Fruit fly (Drosophila melanogaster) whole organism, embryonic: ENCODE data around the gene zuc.

Experiments
- Atf3 ChIP-seq: fragments of 200-800 bp; sonication (Bioruptor generic); optimal IDR thresholded peaks from 3 replicates; lab custom pipeline; 2016; ENCODE audit warnings: missing biosample characterization, missing genetic modification characterization
- Bteb2 ChIP-seq: fragments of 200-800 bp; sonication (Bioruptor generic); optimal IDR thresholded peaks from 2 replicates; lab custom pipeline; 2016; ENCODE audit warnings: missing biosample characterization, missing genetic modification characterization
- CG10366 ChIP-seq: fragments of 200-800 bp; sonication (Bioruptor generic); IDR thresholded peaks from 2 replicates; pipeline ENCODE4 v1.3.6; 2022; ENCODE audit warnings: missing biosample characterization, missing genetic modification characterization
- CG11085 ChIP-seq: fragments of 200-800 bp; sonication (Bioruptor generic); IDR thresholded peaks from 2 replicates; pipeline ENCODE4 v1.3.6; 2022; ENCODE audit warnings: missing biosample characterization, missing genetic modification characterization
- CG11093 ChIP-seq: fragments of 200-800 bp; sonication (Bioruptor generic); IDR thresholded peaks from 3 replicates; pipeline ENCODE4 v1.3.6; 2022; ENCODE audit warnings: missing biosample characterization, missing genetic modification characterization
- CG12071 ChIP-seq: fragments of 200-800 bp; sonication (Bioruptor generic); optimal IDR thresholded peaks from 3 replicates; lab custom pipeline; 2018; ENCODE audit warnings: missing biosample characterization, mild to moderate bottlenecking, missing genetic modification characterization
- CG12659 ChIP-seq: fragments of 200-800 bp; sonication (Bioruptor generic); optimal IDR thresholded peaks from 3 replicates; lab custom pipeline; 2017; ENCODE audit warnings: mild to moderate bottlenecking, missing biosample characterization, missing genetic modification reagents, missing genetic modification characterization
- CG12942 ChIP-seq: fragments of 200-800 bp; sonication (Bioruptor generic); optimal IDR thresholded peaks from 3 replicates; lab custom pipeline; 2016; ENCODE audit warnings: missing biosample characterization, missing genetic modification characterization
- CG13894 ChIP-seq: fragments of 200-800 bp; sonication (Bioruptor generic); optimal IDR thresholded peaks from 3 replicates; lab custom pipeline; 2018; ENCODE audit warnings: missing biosample characterization, mild to moderate bottlenecking, missing genetic modification characterization, moderate library complexity
- CG14667 ChIP-seq: fragments of 200-800 bp; sonication (Bioruptor generic); IDR thresholded peaks from 2 replicates; pipeline ENCODE4 v1.3.6; 2022; ENCODE audit warnings: missing biosample characterization, missing genetic modification characterization
- CG14860 ChIP-seq: fragments of 200-800 bp; sonication (Bioruptor generic); IDR thresholded peaks from 3 replicates; pipeline ENCODE4 v1.3.6; 2022; ENCODE audit warnings: missing biosample characterization, missing genetic modification characterization; ENCODE audit not compliant: partially characterized antibody
- CG15479 ChIP-seq: fragments of 200-800 bp; sonication (Bioruptor generic); optimal IDR thresholded peaks from 3 replicates; lab custom pipeline; 2019; ENCODE audit warnings: missing biosample characterization, mild to moderate bottlenecking, missing genetic modification characterization, moderate library complexity
- CG16815 ChIP-seq: fragments of 200-800 bp; sonication (Bioruptor generic); optimal IDR thresholded peaks from 3 replicates; lab custom pipeline; 2017; ENCODE audit warnings: missing biosample characterization, mild to moderate bottlenecking, missing genetic modification characterization
- CG17359 ChIP-seq: fragments of 200-800 bp; sonication (Bioruptor generic); optimal IDR thresholded peaks from 3 replicates; lab custom pipeline; 2018; ENCODE audit warnings: missing biosample characterization, mild to moderate bottlenecking, missing genetic modification characterization, moderate library complexity
- CG18599 ChIP-seq: fragments of 200-800 bp; sonication (Bioruptor generic); optimal IDR thresholded peaks from 3 replicates; lab custom pipeline; 2017; ENCODE audit warnings: missing biosample characterization, missing genetic modification characterization, mild to moderate bottlenecking, moderate library complexity, missing genetic modification reagents
- CG2199 ChIP-seq: fragments of 200-800 bp; sonication (Bioruptor generic); IDR thresholded peaks from 3 replicates; pipeline ENCODE4 v1.3.6; 2022; ENCODE audit warnings: missing biosample characterization, missing genetic modification characterization
- CG3407 ChIP-seq: fragments of 200-800 bp; sonication (Bioruptor generic); optimal IDR thresholded peaks from 2 replicates; lab custom pipeline; 2018; ENCODE audit warnings: missing biosample characterization, mild to moderate bottlenecking, missing genetic modification characterization
- CG8765 ChIP-seq: fragments of 200-800 bp; sonication (Bioruptor generic); IDR thresholded peaks from 2 replicates; pipeline ENCODE4 v1.3.6; 2022; ENCODE audit warnings: missing biosample characterization, missing genetic modification characterization
- CG9932 ChIP-seq: fragments of 200-800 bp; sonication (Bioruptor generic); IDR thresholded peaks from 2 replicates; pipeline ENCODE4 v1.3.6; 2022; ENCODE audit warnings: missing biosample characterization, missing genetic modification characterization
- D19A ChIP-seq: fragments of 200-800 bp; optimal IDR thresholded peaks from 3 replicates; lab custom pipeline; 2019; ENCODE audit warnings: missing biosample characterization, mild to moderate bottlenecking, missing genetic modification characterization, moderate library complexity
- Dbx ChIP-seq: fragments of 200-800 bp; sonication (Bioruptor generic); IDR thresholded peaks from 3 replicates; pipeline ENCODE4 v1.3.6; 2022; ENCODE audit warnings: missing biosample characterization, missing genetic modification characterization
- Dref ChIP-seq: fragments of 200-800 bp; sonication (Bioruptor generic); IDR thresholded peaks from 2 replicates; pipeline ENCODE4 v1.3.6; 2022; ENCODE audit warnings: missing biosample characterization, missing genetic modification characterization
- Drgx ChIP-seq: fragments of 200-800 bp; sonication (Bioruptor generic); IDR thresholded peaks from 2 replicates; pipeline ENCODE4 v1.3.6; 2022; ENCODE audit warnings: missing biosample characterization, missing genetic modification characterization
- Fer1 ChIP-seq: fragments of 200-800 bp; sonication (Bioruptor generic); optimal IDR thresholded peaks from 2 replicates; lab custom pipeline; 2017; ENCODE audit warnings: missing biosample characterization, mild to moderate bottlenecking, missing genetic modification characterization
- GATAe ChIP-seq: fragments of 200-800 bp; sonication (Bioruptor generic); conservative IDR thresholded peaks from 2 replicates; pipeline ENCODE4 v1.3.6; 2022; ENCODE audit warnings: missing biosample characterization, missing genetic modification characterization
- HmgZ ChIP-seq: fragments of 200-800 bp; sonication (Bioruptor generic); optimal IDR thresholded peaks from 2 replicates; lab custom pipeline; 2018; ENCODE audit warnings: missing biosample characterization, mild to moderate bottlenecking, missing genetic modification characterization
- Lim3 ChIP-seq: fragments of 200-800 bp; sonication (Bioruptor generic); IDR thresholded peaks from 2 replicates; pipeline ENCODE4 v1.3.6; 2022; ENCODE audit warnings: missing biosample characterization, missing genetic modification characterization
- NC2α ChIP-seq: fragments of 200-800 bp; sonication (Bioruptor generic); optimal IDR thresholded peaks from 2 replicates; lab custom pipeline; 2016; ENCODE audit warnings: missing biosample characterization, missing genetic modification characterization
- Opbp ChIP-seq: fragments of 200-800 bp; sonication (Bioruptor generic); IDR thresholded peaks from 3 replicates; pipeline ENCODE4 v1.3.6; 2022; ENCODE audit warnings: missing biosample characterization, missing genetic modification characterization; ENCODE audit not compliant: partially characterized antibody
- Optix ChIP-seq: fragments of 200-800 bp; sonication (Bioruptor generic); IDR thresholded peaks from 3 replicates; pipeline ENCODE4 v1.3.6; 2022; ENCODE audit warnings: missing biosample characterization, missing genetic modification characterization
- Pdp1 ChIP-seq, 2 experiments: fragments of 200-800 bp; sonication (Bioruptor generic); optimal IDR thresholded peaks; 3 replicates each; lab custom pipeline; 2016; ENCODE audit warnings: missing biosample characterization in 2 of 2, missing genetic modification characterization in 2 of 2, mild to moderate bottlenecking in 1 of 2, moderate library complexity in 1 of 2
- Ptx1 ChIP-seq: fragments of 200-800 bp; sonication (Bioruptor generic); IDR thresholded peaks from 2 replicates; pipeline ENCODE4 v1.3.6; 2022; ENCODE audit warnings: missing biosample characterization, missing genetic modification characterization
- Rfx ChIP-seq: fragments of 200-800 bp; sonication (Bioruptor generic); IDR thresholded peaks from 2 replicates; pipeline ENCODE4 v1.3.6; 2022; ENCODE audit warnings: missing biosample characterization, missing genetic modification characterization
- Side ChIP-seq: fragments of 200-800 bp; sonication (Bioruptor generic); optimal IDR thresholded peaks from 2 replicates; lab custom pipeline; 2016; ENCODE audit warnings: missing biosample characterization, missing genetic modification characterization
- Sry-δ ChIP-seq: fragments of 200-800 bp; sonication (Bioruptor generic); optimal IDR thresholded peaks from 2 replicates; lab custom pipeline; 2016; ENCODE audit warnings: missing biosample characterization, missing genetic modification characterization
- ap ChIP-seq: fragments of 200-800 bp; sonication (Bioruptor generic); IDR thresholded peaks from 2 replicates; pipeline ENCODE4 v1.3.6; 2022; ENCODE audit warnings: missing biosample characterization, missing genetic modification characterization
- ato ChIP-seq: fragments of 200-800 bp; sonication (Bioruptor generic); IDR thresholded peaks from 2 replicates; pipeline ENCODE4 v1.3.6; 2022; ENCODE audit warnings: missing biosample characterization, missing genetic modification characterization; ENCODE audit not compliant: partially characterized antibody
- bab2 ChIP-seq: fragments of 200-800 bp; sonication (Bioruptor generic); optimal IDR thresholded peaks from 2 replicates; lab custom pipeline; 2016; ENCODE audit warnings: missing biosample characterization, missing genetic modification characterization
- bigmax ChIP-seq: fragments of 200-800 bp; sonication (Bioruptor generic); optimal IDR thresholded peaks from 2 replicates; lab custom pipeline; 2018; ENCODE audit warnings: missing biosample characterization, mild to moderate bottlenecking, missing genetic modification characterization
- croc ChIP-seq: fragments of 200-800 bp; sonication (Bioruptor generic); conservative IDR thresholded peaks from 3 replicates; pipeline ENCODE4 v1.3.6; 2022; ENCODE audit warnings: missing biosample characterization, missing genetic modification characterization
- dati ChIP-seq: fragments of 200-800 bp; sonication (Bioruptor generic); IDR thresholded peaks from 2 replicates; pipeline ENCODE4 v1.3.6; 2022; ENCODE audit warnings: missing biosample characterization, missing genetic modification characterization
- ems ChIP-seq: fragments of 200-800 bp; sonication (Bioruptor generic); optimal IDR thresholded peaks from 3 replicates; lab custom pipeline; 2016; ENCODE audit warnings: missing biosample characterization, missing genetic modification characterization
- exex ChIP-seq: fragments of 200-800 bp; sonication (Bioruptor generic); optimal IDR thresholded peaks from 4 replicates; lab custom pipeline; 2018; ENCODE audit warnings: missing biosample characterization, mild to moderate bottlenecking, missing genetic modification characterization, moderate library complexity
- jing ChIP-seq: fragments of 200-800 bp; sonication (Bioruptor generic); optimal IDR thresholded peaks from 2 replicates; lab custom pipeline; 2018; ENCODE audit warnings: missing biosample characterization, mild to moderate bottlenecking, missing genetic modification characterization
- luna ChIP-seq: fragments of 200-800 bp; sonication (Bioruptor generic); optimal IDR thresholded peaks from 2 replicates; lab custom pipeline; 2016; ENCODE audit warnings: missing biosample characterization, missing genetic modification characterization
- pb ChIP-seq: fragments of 200-800 bp; sonication (Bioruptor generic); optimal IDR thresholded peaks from 3 replicates; lab custom pipeline; 2016; ENCODE audit warnings: missing biosample characterization, missing genetic modification characterization
- peb ChIP-seq: fragments of 200-800 bp; sonication (Bioruptor generic); IDR thresholded peaks from 2 replicates; pipeline ENCODE4 v1.3.6; 2022; ENCODE audit warnings: missing biosample characterization, missing genetic modification characterization
- ranshi ChIP-seq: fragments of 200-800 bp; sonication (Bioruptor generic); IDR thresholded peaks from 2 replicates; pipeline ENCODE4 v1.3.6; 2022; ENCODE audit warnings: missing biosample characterization, missing genetic modification characterization
- rib ChIP-seq: fragments of 200-800 bp; sonication (Bioruptor generic); IDR thresholded peaks from 2 replicates; pipeline ENCODE4 v1.3.6; 2022; ENCODE audit warnings: missing biosample characterization, missing genetic modification characterization
- row ChIP-seq: fragments of 200-800 bp; sonication (Bioruptor generic); IDR thresholded peaks from 3 replicates; pipeline ENCODE4 v1.3.6; 2022; ENCODE audit warnings: missing biosample characterization, missing genetic modification characterization
- scrt ChIP-seq: fragments of 200-800 bp; sonication (Bioruptor generic); optimal IDR thresholded peaks from 2 replicates; lab custom pipeline; 2018; ENCODE audit warnings: missing biosample characterization, mild to moderate bottlenecking, missing genetic modification characterization, moderate library complexity
- slbo ChIP-seq: fragments of 200-800 bp; sonication (Bioruptor generic); IDR thresholded peaks from 2 replicates; pipeline ENCODE4 v1.3.6; 2022; ENCODE audit warnings: missing biosample characterization, missing genetic modification characterization
- wor ChIP-seq: fragments of 200-800 bp; sonication (Bioruptor generic); IDR thresholded peaks from 2 replicates; pipeline ENCODE4 v1.3.6; 2022; ENCODE audit warnings: missing biosample characterization, missing genetic modification characterization

Gene zuc

DNA sequence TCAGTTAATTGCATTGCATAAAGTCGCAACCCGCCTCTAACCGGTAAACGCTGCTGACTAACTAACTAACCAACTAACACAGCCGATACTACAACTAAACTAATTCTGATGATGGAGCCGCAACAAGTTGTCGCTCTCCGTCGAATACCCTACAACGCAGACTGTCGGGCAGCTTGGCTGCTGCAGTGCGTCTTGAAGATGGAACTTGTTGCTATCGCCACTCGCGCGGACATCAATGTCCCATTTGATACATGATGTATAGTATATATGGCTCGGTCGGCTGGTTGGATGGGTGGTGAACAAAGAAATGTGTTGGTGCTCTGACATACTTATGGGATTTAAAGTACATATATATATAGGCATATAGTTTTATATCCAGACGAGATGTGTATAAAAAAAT lies 35.8 kb upstream of the zuc start (continued):
- TF ChIP-seq CG12659 (GFP tag; lab: Kevin White, UChicago) (no peak), CG15479 (GFP tag; lab: Kevin White, UChicago) (no peak), peb (no peak), ems (GFP tag; lab: Kevin White, UChicago) (no peak), Rfx (peak; percentile 52; the same call in 1 of the 2 replicates), CG9932 (peak; percentile 33; the same call in 1 of the 2 replicates), NC2α (no peak), CG13894 (tag; lab: Kevin White, UChicago) (no peak), CG14667 (GFP tag; lab: Robert Waterston, UW) (no peak), Optix (GFP tag; lab: Robert Waterston, UW) (no peak), row (peak; percentile 45; the same call in 1 of the 3 replicates), pb (no peak), CG2199 (GFP tag; lab: Robert Waterston, UW) (0 out of 3 replicates have a peak, but pooled peaks have one; percentile 55), Side (GFP tag; lab: Kevin White, UChicago) (no peak), CG10366 (GFP tag; lab: Robert Waterston, UW) (no peak), CG17359 (tag; lab: Kevin White, UChicago) (peak; percentile 7), scrt (GFP tag; lab: Kevin White, UChicago) (no peak), Bteb2 (GFP tag; lab: Kevin White, UChicago) (no peak), exex (no peak), HmgZ (tag; lab: Kevin White, UChicago) (no peak), CG12071 (GFP tag; lab: Kevin White, UChicago) (peak; percentile 43), Drgx (peak; percentile 67), CG11093 (GFP tag; lab: Robert Waterston, UW) (no peak), Ptx1 (GFP tag; lab: Robert Waterston, UW) (0 out of 2 replicates have a peak, but pooled peaks have one; percentile 24), Dref (GFP tag; lab: Robert Waterston, UW) (no peak), CG11085 (GFP tag; lab: Robert Waterston, UW) (no peak), CG12942 (GFP tag; lab: Kevin White, UChicago) (no peak), D19A (no peak), bigmax (GFP tag; lab: Kevin White, UChicago) (no peak), CG14860 (GFP tag; lab: Robert Waterston, UW) (no peak), jing (GFP tag; lab: Kevin White, UChicago) (no peak), ato (GFP tag; lab: Robert Waterston, UW) (no peak), CG8765 (GFP tag; lab: Robert Waterston, UW) (no peak), bab2 (GFP tag; lab: Kevin White, UChicago) (no peak), Dbx (GFP tag; lab: Robert Waterston, UW) (no peak), Fer1 (GFP tag; lab: Kevin White, UChicago) (no peak), GATAe (no peak), slbo (GFP tag; lab: Robert Waterston, UW) (peak; percentile 38; the same call in 1 of the 2 replicates), luna (GFP tag; lab: Kevin White, UChicago) (no peak), wor (GFP tag; lab: Robert Waterston, UW) (no peak), croc (no peak), CG16815 (GFP tag; lab: Kevin White, UChicago) (no peak), ranshi (GFP tag; lab: Robert Waterston, UW) (no peak), dati (GFP tag; lab: Robert Waterston, UW) (no peak), Atf3 (GFP tag; lab: Kevin White, UChicago) (no peak), CG3407 (GFP tag; lab: Kevin White, UChicago) (no peak), rib (GFP tag; lab: Robert Waterston, UW) (no peak), Lim3 (GFP tag; lab: Robert Waterston, UW) (no peak), Pdp1 (GFP tag; optimal IDR thresholded peaks at IDR 0.05; lab: Kevin White, UChicago) (no peak), Opbp (no peak), CG18599 (GFP tag; lab: Kevin White, UChicago) (no peak), Sry-δ (GFP tag; lab: Kevin White, UChicago) (no peak), ap (GFP tag; lab: Robert Waterston, UW) (no peak)
